Worm (Caenorhabditis elegans) whole organism, L1 larva: ENCODE data around the gene C08B11.9.
A peak's percentile ranks its signal among the peaks of the same experiment; 100 is the strongest.

Experiments used
- C16A3.4 ChIP-seq: fragments of 150-350 bp; optimal IDR thresholded peaks from 2 replicates; lab custom pipeline; 2014; ENCODE audit warnings: missing biosample characterization, missing genetic modification characterization
- C34B4.2 ChIP-seq: sonication (generic microtip); optimal IDR thresholded peaks from 2 replicates; lab custom pipeline; 2017; ENCODE audit warnings: mild to moderate bottlenecking, missing genetic modification characterization, missing compliant biosample characterization
- F16B12.6 ChIP-seq: fragments of 150-350 bp; optimal IDR thresholded peaks from 2 replicates; lab custom pipeline; 2014; ENCODE audit warnings: missing biosample characterization, missing genetic modification characterization
- Y116A8C.19 ChIP-seq: sonication (generic microtip); optimal IDR thresholded peaks from 2 replicates; lab custom pipeline; 2016; ENCODE audit warnings: missing compliant biosample characterization, missing genetic modification characterization, borderline replicate concordance
- blmp-1 ChIP-seq: fragments of 150-350 bp; optimal IDR thresholded peaks from 2 replicates; lab custom pipeline; 2014; ENCODE audit warnings: missing biosample characterization, missing genetic modification characterization
- ceh-63 ChIP-seq: fragments of 200-800 bp; sonication (Bioruptor generic); optimal IDR thresholded peaks from 2 replicates; lab custom pipeline; 2018; ENCODE audit warnings: mild to moderate bottlenecking, missing genetic modification characterization, missing compliant biosample characterization
- ceh-8 ChIP-seq: fragments of 200-800 bp; sonication (Bioruptor generic); optimal IDR thresholded peaks from 2 replicates; lab custom pipeline; 2018; ENCODE audit warnings: mild to moderate bottlenecking, missing genetic modification characterization, moderate library complexity, missing compliant biosample characterization
- ceh-88 ChIP-seq: fragments of 200-800 bp; sonication (Bioruptor generic); IDR thresholded peaks from 2 replicates; pipeline ENCODE4 v1.3.6; 2022; ENCODE audit warnings: missing genetic modification characterization, missing compliant biosample characterization
- ceh-90 ChIP-seq: sonication (generic microtip); optimal IDR thresholded peaks from 2 replicates; lab custom pipeline; 2016; ENCODE audit warnings: missing genetic modification characterization, missing compliant biosample characterization
- ces-1 ChIP-seq: fragments of 150-350 bp; optimal IDR thresholded peaks from 2 replicates; lab custom pipeline; 2014; ENCODE audit warnings: missing biosample characterization, missing genetic modification reagents, missing genetic modification characterization
- efl-1 ChIP-seq, 4 experiments: fragments of 150-350 bp; optimal IDR thresholded peaks in 3 of 4; peaks in 1 of 4; 1 replicate in 1 of 4; 2 replicates in 3 of 4; lab custom pipeline; 2014; ENCODE audit warnings: missing biosample characterization in 2 of 4, missing genetic modification characterization in 2 of 4, missing genetic modification reagents in 2 of 4
- egl-13 ChIP-seq: sonication (generic microtip); optimal IDR thresholded peaks from 2 replicates; lab custom pipeline; 2016; ENCODE audit warnings: missing genotype, missing genetic modification reagents, missing genetic modification characterization, missing compliant biosample characterization
- elt-2 ChIP-seq: sonication (generic microtip); optimal IDR thresholded peaks from 2 replicates; lab custom pipeline; 2016; ENCODE audit warnings: missing genetic modification characterization, mild to moderate bottlenecking, inconsistent platforms, missing compliant biosample characterization, missing genetic modification reagents
- elt-3 ChIP-seq, 6 experiments: fragments of 150-350 bp in 1 of 6; sonication (generic microtip); optimal IDR thresholded peaks; 2 replicates each; lab custom pipeline; 2017 to 2018; ENCODE audit warnings: missing biosample characterization in 6 of 6, missing genetic modification characterization in 6 of 6, inconsistent platforms in 1 of 6
- ets-5 ChIP-seq: fragments of 200-800 bp; sonication (Bioruptor generic); IDR thresholded peaks from 2 replicates; pipeline ENCODE4 v1.3.6; 2022; ENCODE audit warnings: missing genetic modification characterization, missing compliant biosample characterization
- fkh-10 ChIP-seq: sonication (generic microtip); optimal IDR thresholded peaks from 2 replicates; lab custom pipeline; 2017; ENCODE audit warnings: missing biosample characterization, missing genetic modification reagents, missing genetic modification characterization
- fkh-4 ChIP-seq: sonication (generic microtip); optimal IDR thresholded peaks from 2 replicates; lab custom pipeline; 2016; ENCODE audit warnings: missing compliant biosample characterization, missing genetic modification characterization, borderline replicate concordance
- fkh-8 ChIP-seq: sonication (generic microtip); optimal IDR thresholded peaks from 2 replicates; lab custom pipeline; 2016; ENCODE audit warnings: mild to moderate bottlenecking, missing genetic modification characterization, missing compliant biosample characterization
- hlh-17 ChIP-seq: fragments of 200-800 bp; sonication (Bioruptor generic); optimal IDR thresholded peaks from 2 replicates; lab custom pipeline; 2018; ENCODE audit warnings: missing genetic modification characterization, mild to moderate bottlenecking, missing compliant biosample characterization, moderate library complexity, borderline replicate concordance
- irx-1 ChIP-seq: sonication (generic microtip); optimal IDR thresholded peaks from 2 replicates; lab custom pipeline; 2016; ENCODE audit warnings: missing genetic modification characterization, missing compliant biosample characterization
- isw-1 ChIP-seq: fragments of 200-800 bp; sonication (Bioruptor generic); IDR thresholded peaks from 2 replicates; pipeline ENCODE4 v1.3.6; 2022; ENCODE audit warnings: missing genetic modification characterization, missing compliant biosample characterization
- lin-14 ChIP-seq: fragments of 200-800 bp; sonication (Bioruptor generic); optimal IDR thresholded peaks from 2 replicates; lab custom pipeline; 2018; ENCODE audit warnings: mild to moderate bottlenecking, missing genetic modification characterization, moderate library complexity, missing compliant biosample characterization
- lir-3 ChIP-seq: sonication (generic microtip); optimal IDR thresholded peaks from 2 replicates; lab custom pipeline; 2016; ENCODE audit warnings: mild to moderate bottlenecking, missing genetic modification characterization, moderate library complexity, missing compliant biosample characterization; ENCODE audit not compliant: poor library complexity
- lsy-2 ChIP-seq, 2 experiments: fragments of 150-350 bp; optimal IDR thresholded peaks; 2 replicates each; lab custom pipeline; 2014; ENCODE audit warnings: missing biosample characterization in 2 of 2, missing genetic modification characterization in 2 of 2
- mab-9 ChIP-seq: fragments of 200-800 bp; sonication (Bioruptor generic); IDR thresholded peaks from 2 replicates; pipeline ENCODE4 v1.3.6; 2022; ENCODE audit warnings: missing genetic modification reagents, missing genetic modification characterization, missing compliant biosample characterization
- nhr-11 ChIP-seq: fragments of 150-350 bp; optimal IDR thresholded peaks from 2 replicates; lab custom pipeline; 2014; ENCODE audit warnings: missing biosample characterization, missing genetic modification characterization
- nhr-12 ChIP-seq: sonication (generic microtip); optimal IDR thresholded peaks from 2 replicates; lab custom pipeline; 2017; ENCODE audit warnings: missing biosample characterization, missing genetic modification characterization
- nhr-19 ChIP-seq: fragments of 200-800 bp; sonication (Bioruptor generic); conservative IDR thresholded peaks from 2 replicates; pipeline ENCODE4 v1.3.6; 2022; ENCODE audit warnings: missing genetic modification characterization, missing compliant biosample characterization
- nhr-20 ChIP-seq: sonication (generic microtip); optimal IDR thresholded peaks from 2 replicates; lab custom pipeline; 2016; ENCODE audit warnings: mild to moderate bottlenecking, missing genetic modification characterization, missing compliant biosample characterization
- nhr-76 ChIP-seq: sonication (generic microtip); optimal IDR thresholded peaks from 2 replicates; lab custom pipeline; 2017; ENCODE audit warnings: missing biosample characterization, missing genetic modification characterization
- nhr-84 ChIP-seq: sonication (generic microtip); optimal IDR thresholded peaks from 2 replicates; lab custom pipeline; 2017; ENCODE audit warnings: missing biosample characterization, missing genetic modification characterization
- nhr-90 ChIP-seq: sonication (generic microtip); optimal IDR thresholded peaks from 2 replicates; lab custom pipeline; 2016; ENCODE audit warnings: mild to moderate bottlenecking, missing genetic modification characterization, missing compliant biosample characterization; ENCODE audit not compliant: poor library complexity
- pag-3 ChIP-seq: sonication (generic microtip); optimal IDR thresholded peaks from 2 replicates; lab custom pipeline; 2017; ENCODE audit warnings: missing genetic modification characterization, mild to moderate bottlenecking, missing compliant biosample characterization, antibody characterized with exemption, borderline replicate concordance; ENCODE audit not compliant: insufficient read depth
- pax-3 ChIP-seq: fragments of 200-800 bp; sonication (Bioruptor generic); optimal IDR thresholded peaks from 2 replicates; lab custom pipeline; 2018; ENCODE audit warnings: mild to moderate bottlenecking, missing genetic modification characterization, moderate library complexity, missing compliant biosample characterization
- pqm-1 ChIP-seq: sonication (generic microtip); optimal IDR thresholded peaks from 3 replicates; lab custom pipeline; 2017; ENCODE audit warnings: missing biosample characterization, missing genetic modification characterization
- skn-1 ChIP-seq: fragments of 150-350 bp; optimal IDR thresholded peaks from 2 replicates; lab custom pipeline; 2014; ENCODE audit warnings: missing biosample characterization, missing genetic modification characterization
- snu-23 ChIP-seq: sonication (generic microtip); optimal IDR thresholded peaks from 2 replicates; lab custom pipeline; 2016; ENCODE audit warnings: missing genetic modification characterization, missing compliant biosample characterization
- sox-4 ChIP-seq: sonication (generic microtip); optimal IDR thresholded peaks from 2 replicates; lab custom pipeline; 2016; ENCODE audit warnings: missing genetic modification characterization, missing compliant biosample characterization
- sptf-1 ChIP-seq: fragments of 150-350 bp; optimal IDR thresholded peaks from 2 replicates; lab custom pipeline; 2014; ENCODE audit warnings: missing biosample characterization, missing genetic modification characterization
- sup-37 ChIP-seq: fragments of 200-800 bp; sonication (Bioruptor generic); optimal IDR thresholded peaks from 2 replicates; lab custom pipeline; 2018; ENCODE audit warnings: mild to moderate bottlenecking, missing genetic modification characterization, missing compliant biosample characterization
- swsn-7 ChIP-seq: sonication (generic microtip); optimal IDR thresholded peaks from 2 replicates; lab custom pipeline; 2016; ENCODE audit warnings: missing genetic modification characterization, missing compliant biosample characterization
- tbx-2 ChIP-seq: sonication (generic microtip); optimal IDR thresholded peaks from 2 replicates; lab custom pipeline; 2016; ENCODE audit warnings: missing genetic modification characterization, missing compliant biosample characterization
- tlp-1 ChIP-seq: fragments of 150-350 bp; optimal IDR thresholded peaks from 2 replicates; lab custom pipeline; 2014; ENCODE audit warnings: missing biosample characterization, missing genetic modification characterization
- unc-130 ChIP-seq: fragments of 150-350 bp; optimal IDR thresholded peaks from 2 replicates; lab custom pipeline; 2017; ENCODE audit warnings: missing biosample characterization, missing genetic modification characterization, inconsistent platforms
- unc-30 ChIP-seq: sonication (generic microtip); optimal IDR thresholded peaks from 2 replicates; lab custom pipeline; 2017; ENCODE audit warnings: missing biosample characterization, missing genetic modification characterization
- unc-62 ChIP-seq: fragments of 150-350 bp; optimal IDR thresholded peaks from 2 replicates; lab custom pipeline; 2014; ENCODE audit warnings: missing biosample characterization, missing genetic modification reagents, missing genetic modification characterization
- unc-98 ChIP-seq: fragments of 200-800 bp; sonication (Bioruptor generic); IDR thresholded peaks from 2 replicates; pipeline ENCODE4 v1.3.6; 2022; ENCODE audit warnings: missing genetic modification characterization, missing compliant biosample characterization
- vab-15 ChIP-seq: sonication (generic microtip); optimal IDR thresholded peaks from 2 replicates; lab custom pipeline; 2017; ENCODE audit warnings: missing genotype, mild to moderate bottlenecking, missing genetic modification characterization, missing compliant biosample characterization
- zag-1 ChIP-seq: fragments of 150-350 bp; optimal IDR thresholded peaks from 2 replicates; lab custom pipeline; 2014; ENCODE audit warnings: missing biosample characterization, missing genetic modification characterization
- zip-4 ChIP-seq: fragments of 200-800 bp; sonication (Bioruptor generic); optimal IDR thresholded peaks from 2 replicates; lab custom pipeline; 2018; ENCODE audit warnings: mild to moderate bottlenecking, missing genetic modification characterization, moderate library complexity, missing compliant biosample characterization
- ztf-11 ChIP-seq, 2 experiments: sonication (generic microtip); optimal IDR thresholded peaks; 2 replicates each; lab custom pipeline; 2016 to 2017; ENCODE audit warnings: missing genetic modification characterization in 2 of 2, missing biosample characterization in 1 of 2, missing compliant biosample characterization in 1 of 2
- ztf-4 ChIP-seq: fragments of 150-350 bp; optimal IDR thresholded peaks from 2 replicates; lab custom pipeline; 2014; ENCODE audit warnings: missing biosample characterization, missing genetic modification characterization

The C08B11.9 gene

ce11 chrII:8062334-8062791 lies 24.4 kb upstream of the C08B11.9 start, which contains the start of gene ufd-2:
ufd-2 (plus strand) TSS chrII:8062741.
- TF ChIP-seq tlp-1 (peak; percentile 23), blmp-1 (tag; lab: Kevin White, UChicago) (peak; percentile 55), fkh-8 (tag; lab: Kevin White, UChicago) (peak; percentile 70), skn-1 (tag; lab: Kevin White, UChicago) (peak; percentile 89), lir-3 (tag; lab: Kevin White, UChicago) (peak; percentile 68), sptf-1 (tag; lab: Kevin White, UChicago) (no peak), ces-1 (GFP tag; lab: Kevin White, UChicago) (no peak), C34B4.2 (no peak), tbx-2 (tag; lab: Kevin White, UChicago) (no peak), ztf-4 (tag; lab: Kevin White, UChicago) (no peak), nhr-11 (tag; lab: Kevin White, UChicago) (no peak), sox-4 (tag; lab: Kevin White, UChicago) (no peak), F16B12.6 (tag; lab: Kevin White, UChicago) (peak; percentile 66), elt-3 (tag; optimal IDR thresholded peaks at IDR 0.05; lab: Kevin White, UChicago) (no peak), nhr-12 (no peak), snu-23 (GFP tag; lab: Kevin White, UChicago) (peak; percentile 65), nhr-76 (tag; lab: Kevin White, UChicago) (no peak), Y116A8C.19 (tag; lab: Kevin White, UChicago) (no peak), fkh-4 (no peak), pax-3 (tag; lab: Kevin White, UChicago) (peak; percentile 60), pag-3 (tag; lab: Kevin White, UChicago) (no peak), irx-1 (tag; lab: Kevin White, UChicago) (no peak), ets-5 (GFP tag; lab: Robert Waterston, UW) (no peak), lin-14 (GFP tag; lab: Kevin White, UChicago) (peak; percentile 80), ceh-90 (tag; lab: Kevin White, UChicago) (no peak), egl-13 (tag; lab: Kevin White, UChicago) (no peak), ceh-88 (GFP tag; lab: Robert Waterston, UW) (no peak), zag-1 (peak; percentile 5), unc-130 (tag; lab: Kevin White, UChicago) (peak; percentile 16), isw-1 (GFP tag; lab: Robert Waterston, UW) (peak; percentile 22), unc-30 (tag; lab: Kevin White, UChicago) (no peak), pqm-1 (tag; lab: Kevin White, UChicago) (no peak), swsn-7 (peak; percentile 55), hlh-17 (no peak), lsy-2 (tag; optimal IDR thresholded peaks at IDR 0.05; lab: Kevin White, UChicago) (peak; percentile 67 to 89), zip-4 (GFP tag; lab: Kevin White, UChicago) (no peak), fkh-10 (GFP tag; lab: Kevin White, UChicago) (peak; percentile 16), ztf-11 (tag; optimal IDR thresholded peaks at IDR 0.05; lab: Kevin White, UChicago) (peak in 1 of 2 experiments; percentile 25), vab-15 (tag; lab: Kevin White, UChicago) (peak; percentile 77), nhr-90 (tag; lab: Kevin White, UChicago) (peak; percentile 60), unc-98 (GFP tag; lab: Robert Waterston, UW) (no peak), C16A3.4 (tag; lab: Kevin White, UChicago) (peak; percentile 85), nhr-20 (peak; percentile 70), nhr-19 (GFP tag; lab: Robert Waterston, UW) (peak; percentile 44), sup-37 (GFP tag; lab: Kevin White, UChicago) (no peak), ceh-63 (GFP tag; lab: Kevin White, UChicago) (no peak), unc-62 (GFP tag; lab: Kevin White, UChicago) (no peak), ceh-8 (GFP tag; lab: Kevin White, UChicago) (no peak), nhr-84 (tag; lab: Kevin White, UChicago) (no peak), elt-2 (tag; lab: Kevin White, UChicago) (peak; percentile 53), mab-9 (GFP tag; lab: Robert Waterston, UW) (no peak), efl-1 (optimal IDR thresholded peaks at IDR 0.05; lab: Kevin White, UChicago) (peak; percentile 77 to 81), efl-1 (GFP tag; optimal IDR thresholded peaks at IDR 0.05 in 1 of 2; lab: Kevin White, UChicago) (peak; percentile 70 to 96)
